Worm (Caenorhabditis elegans): Measurements from ENCODE around the gene oac-46.

oac-46 gene

ce11 chrII:8835857-8836256 is 16.0 kb downstream of the oac-46 start, which contains the start of gene F46C5.4:
Gene F46C5.4, plus strand, starts transcription at chrII:8836078.
- TF ChIP-seq ama-1 (optimal IDR thresholded peaks at IDR 0.05) (no peak), elt-1 (tag; optimal IDR thresholded peaks at IDR 0.05) (no peak), crh-2 (tag; optimal IDR thresholded peaks at IDR 0.05) (no peak), ceh-16 (tag; optimal IDR thresholded peaks at IDR 0.05) (no peak), nhr-21 (tag; optimal IDR thresholded peaks at IDR 0.05) (no peak), lsy-2 (tag; optimal IDR thresholded peaks at IDR 0.05) (no peak), snpc-4 (tag; optimal IDR thresholded peaks at IDR 0.05) (no peak), sma-9 (GFP tag; optimal IDR thresholded peaks at IDR 0.05) (no peak), sma-9 (tag; optimal IDR thresholded peaks at IDR 0.05) (no peak), nhr-11 (tag; optimal IDR thresholded peaks at IDR 0.05) (no peak), mbf-1 (tag; optimal IDR thresholded peaks at IDR 0.05) (no peak), R02D3.7 (tag; optimal IDR thresholded peaks at IDR 0.05) (no peak), nhr-10 (tag; optimal IDR thresholded peaks at IDR 0.05) (no peak), egl-27 (tag; optimal IDR thresholded peaks at IDR 0.05) (no peak)

ce11 chrII:8832941-8833340 is 19.0 kb downstream of the oac-46 start:
- no peak for TF ChIP-seq egl-27 (tag; optimal IDR thresholded peaks at IDR 0.05)
- no peak for TF ChIP-seq fos-1 (tag; optimal IDR thresholded peaks at IDR 0.05)
- no peak for TF ChIP-seq nhr-10 (tag; optimal IDR thresholded peaks at IDR 0.05)
- TF ChIP-seq peb-1 (tag; optimal IDR thresholded peaks at IDR 0.05): no peak
- no peak for TF ChIP-seq lin-39 (tag; optimal IDR thresholded peaks at IDR 0.05)
- no peak for TF ChIP-seq nhr-25 (tag; optimal IDR thresholded peaks at IDR 0.05)

- TF ChIP-seq lin-39 (tag; optimal IDR thresholded peaks at IDR 0.05) (no peak), lin-11 (tag; optimal IDR thresholded peaks at IDR 0.05) (no peak), nhr-129 (tag; optimal IDR thresholded peaks at IDR 0.05) (no peak), aly-2 (tag; optimal IDR thresholded peaks at IDR 0.05) (no peak), nhr-21 (tag; optimal IDR thresholded peaks at IDR 0.05) (no peak), unc-55 (GFP tag; optimal IDR thresholded peaks at IDR 0.05) (no peak), zag-1 (tag; optimal IDR thresholded peaks at IDR 0.05) (no peak), snpc-4 (tag; optimal IDR thresholded peaks at IDR 0.05) (no peak), ceh-16 (tag; optimal IDR thresholded peaks at IDR 0.05) (no peak), lsy-2 (tag; optimal IDR thresholded peaks at IDR 0.05) (no peak), peb-1 (tag; optimal IDR thresholded peaks at IDR 0.05) (no peak), nhr-25 (tag; optimal IDR thresholded peaks at IDR 0.05) (no peak), nhr-11 (tag; optimal IDR thresholded peaks at IDR 0.05) (no peak), ztf-4 (tag; optimal IDR thresholded peaks at IDR 0.05) (no peak)
These were observed 21.0 kb downstream of the oac-46 start for ce11 chrII:8830917-8831316.

- no peak for TF ChIP-seq R02D3.7 (tag; optimal IDR thresholded peaks at IDR 0.05)
- TF ChIP-seq lsy-2 (tag; optimal IDR thresholded peaks at IDR 0.05): no peak
- no peak for TF ChIP-seq ceh-82 (tag; optimal IDR thresholded peaks at IDR 0.05)
- TF ChIP-seq dmd-4 (tag; optimal IDR thresholded peaks at IDR 0.05): no peak
- TF ChIP-seq ama-1 (optimal IDR thresholded peaks at IDR 0.05): no peak
- TF ChIP-seq aly-2 (tag; optimal IDR thresholded peaks at IDR 0.05): no peak
- TF ChIP-seq Y55F3AM.14 (GFP tag; optimal IDR thresholded peaks at IDR 0.05): no peak
These were observed 22.7 kb downstream of the oac-46 start, which contains the start of gene F46C5.2 for ce11 chrII:8829189-8829588. Gene F46C5.2, minus strand, starts transcription at chrII:8829289.

ce11 chrII:8825769-8826168 is 26.1 kb downstream of the oac-46 start, which contains the start of gene nas-25:
Gene nas-25, plus strand, starts transcription at chrII:8826069.
- TF ChIP-seq ZK546.5 (tag; optimal IDR thresholded peaks at IDR 0.05): no peak
- no peak for TF ChIP-seq egl-27 (tag; optimal IDR thresholded peaks at IDR 0.05)
- TF ChIP-seq blmp-1 (tag; optimal IDR thresholded peaks at IDR 0.05; ENCODE audit: insufficient read depth): no peak
- TF ChIP-seq lin-13 (GFP tag; optimal IDR thresholded peaks at IDR 0.05): no peak

ce11 chrII:8822711-8823110 is 29.2 kb downstream of the oac-46 start:
- TF ChIP-seq crh-2 (tag; optimal IDR thresholded peaks at IDR 0.05): peak; percentile 9
- TF ChIP-seq lsy-2 (tag; optimal IDR thresholded peaks at IDR 0.05): peak in 1 of 2 experiments; percentile 10
- TF ChIP-seq nhr-21 (tag; optimal IDR thresholded peaks at IDR 0.05): peak; percentile 92
- peak; percentile 45 for TF ChIP-seq nhr-6 (tag; optimal IDR thresholded peaks at IDR 0.05)
- TF ChIP-seq mdl-1 (tag; optimal IDR thresholded peaks at IDR 0.05): peak in 1 of 2 experiments; percentile 45
- peak; percentile 96 for TF ChIP-seq sma-9 (GFP tag; optimal IDR thresholded peaks at IDR 0.05)
- no peak for TF ChIP-seq sma-9 (tag; optimal IDR thresholded peaks at IDR 0.05)
- TF ChIP-seq sma-3 (GFP tag; optimal IDR thresholded peaks at IDR 0.05): peak; percentile 69
- TF ChIP-seq alr-1 (tag; optimal IDR thresholded peaks at IDR 0.05): no peak
- TF ChIP-seq ceh-82 (tag; optimal IDR thresholded peaks at IDR 0.05): no peak
- TF ChIP-seq nhr-25 (tag; optimal IDR thresholded peaks at IDR 0.05): peak; percentile 59
- peak; percentile 53 for TF ChIP-seq blmp-1 (tag; optimal IDR thresholded peaks at IDR 0.05; ENCODE audit: insufficient read depth)
- TF ChIP-seq sem-4 (tag; optimal IDR thresholded peaks at IDR 0.05): no peak
- no peak for TF ChIP-seq skn-1 (tag; optimal IDR thresholded peaks at IDR 0.05)

Measured in whole organism, L2 larva.